Fruit fly (Drosophila melanogaster) whole organism, embryonic: ENCODE data around the gene CG32206.

Experiments
- CG10147 ChIP-seq: fragments of 200-800 bp; sonication (Bioruptor generic); optimal IDR thresholded peaks from 2 replicates; lab custom pipeline; 2019; ENCODE audit warnings: missing biosample characterization, mild to moderate bottlenecking, missing genetic modification characterization, moderate library complexity
- CG1233 ChIP-seq: fragments of 200-800 bp; sonication (Bioruptor generic); optimal IDR thresholded peaks from 4 replicates; lab custom pipeline; 2018; ENCODE audit warnings: missing biosample characterization, mild to moderate bottlenecking, missing genetic modification characterization
- CG13894 ChIP-seq: fragments of 200-800 bp; sonication (Bioruptor generic); optimal IDR thresholded peaks from 3 replicates; lab custom pipeline; 2018; ENCODE audit warnings: missing biosample characterization, mild to moderate bottlenecking, missing genetic modification characterization, moderate library complexity
- CG14965 ChIP-seq: fragments of 200-800 bp; sonication (Bioruptor generic); optimal IDR thresholded peaks from 2 replicates; lab custom pipeline; 2016; ENCODE audit warnings: missing biosample characterization, missing genetic modification characterization, borderline replicate concordance
- CG15073 ChIP-seq: fragments of 200-800 bp; sonication (Bioruptor generic); optimal IDR thresholded peaks from 2 replicates; lab custom pipeline; 2016; ENCODE audit warnings: missing biosample characterization, missing genetic modification characterization
- CG15269 ChIP-seq: fragments of 200-800 bp; sonication (Bioruptor generic); optimal IDR thresholded peaks from 2 replicates; lab custom pipeline; 2018; ENCODE audit warnings: missing biosample characterization, mild to moderate bottlenecking, missing genetic modification characterization, moderate library complexity
- CG16779 ChIP-seq: fragments of 200-800 bp; sonication (Bioruptor generic); IDR thresholded peaks from 2 replicates; pipeline ENCODE4 v1.3.6; 2022; ENCODE audit warnings: missing biosample characterization, missing genetic modification characterization
- CG17186 ChIP-seq: fragments of 200-800 bp; sonication (Bioruptor generic); optimal IDR thresholded peaks from 3 replicates; lab custom pipeline; 2017; ENCODE audit warnings: missing biosample characterization, missing genetic modification reagents, missing genetic modification characterization
- CG17802 ChIP-seq: fragments of 200-800 bp; sonication (Bioruptor generic); optimal IDR thresholded peaks from 2 replicates; lab custom pipeline; 2018; ENCODE audit warnings: missing biosample characterization, mild to moderate bottlenecking, missing genetic modification characterization, moderate library complexity
- CG1832 ChIP-seq: fragments of 200-800 bp; sonication (Bioruptor generic); optimal IDR thresholded peaks from 2 replicates; lab custom pipeline; 2017; ENCODE audit warnings: missing biosample characterization, mild to moderate bottlenecking, missing genetic modification characterization, inconsistent platforms
- CG2889 ChIP-seq: fragments of 200-800 bp; sonication (Bioruptor generic); IDR thresholded peaks from 3 replicates; pipeline ENCODE4 v1.3.6; 2022; ENCODE audit warnings: missing biosample characterization, missing genetic modification characterization
- CG30431 ChIP-seq: fragments of 200-800 bp; sonication (Bioruptor generic); optimal IDR thresholded peaks from 2 replicates; lab custom pipeline; 2017; ENCODE audit warnings: missing biosample characterization, missing genetic modification characterization
- CG34224 ChIP-seq: fragments of 200-800 bp; sonication (Bioruptor generic); IDR thresholded peaks from 3 replicates; pipeline ENCODE4 v1.3.6; 2022; ENCODE audit warnings: missing biosample characterization, missing genetic modification characterization; ENCODE audit not compliant: partially characterized antibody
- CG3995 ChIP-seq: fragments of 200-800 bp; sonication (Bioruptor generic); optimal IDR thresholded peaks from 3 replicates; lab custom pipeline; 2016; ENCODE audit warnings: missing biosample characterization, missing genetic modification characterization
- CG6765 ChIP-seq: fragments of 200-800 bp; sonication (Bioruptor generic); optimal IDR thresholded peaks from 3 replicates; lab custom pipeline; 2017; ENCODE audit warnings: missing biosample characterization, mild to moderate bottlenecking, missing genetic modification characterization
- CG7271 ChIP-seq: fragments of 200-800 bp; sonication (Bioruptor generic); optimal IDR thresholded peaks from 2 replicates; lab custom pipeline; 2018; ENCODE audit warnings: missing biosample characterization, mild to moderate bottlenecking, missing genetic modification characterization, moderate library complexity
- CG7987 ChIP-seq: fragments of 200-800 bp; sonication (Bioruptor generic); optimal IDR thresholded peaks from 2 replicates; lab custom pipeline; 2018; ENCODE audit warnings: missing biosample characterization, mild to moderate bottlenecking, missing genetic modification characterization, moderate library complexity
- CG8290 ChIP-seq, 3 experiments: fragments of 200-800 bp; sonication (Bioruptor generic); optimal IDR thresholded peaks; 2 replicates each; lab custom pipeline; 2016 to 2019; ENCODE audit warnings: missing biosample characterization in 3 of 3, missing genetic modification characterization in 3 of 3, mild to moderate bottlenecking in 2 of 3, moderate library complexity in 1 of 3
- CG8924 ChIP-seq: fragments of 200-800 bp; optimal IDR thresholded peaks from 3 replicates; lab custom pipeline; 2019; ENCODE audit warnings: missing biosample characterization, mild to moderate bottlenecking, missing genetic modification characterization, moderate library complexity
- Deaf1 ChIP-seq: fragments of 200-800 bp; optimal IDR thresholded peaks from 3 replicates; lab custom pipeline; 2019; ENCODE audit warnings: missing biosample characterization, mild to moderate bottlenecking, missing genetic modification characterization, moderate library complexity
- ERR ChIP-seq: fragments of 200-800 bp; sonication (Bioruptor generic); optimal IDR thresholded peaks from 2 replicates; lab custom pipeline; 2016; ENCODE audit warnings: missing biosample characterization, missing genetic modification characterization
- Ets65A ChIP-seq: fragments of 200-800 bp; sonication (Bioruptor generic); peaks from one replicate; lab custom pipeline; 2016; ENCODE audit warnings: missing biosample characterization, missing genetic modification characterization
- Fer3 ChIP-seq: fragments of 200-800 bp; sonication (Bioruptor generic); optimal IDR thresholded peaks from 2 replicates; lab custom pipeline; 2018; ENCODE audit warnings: missing biosample characterization, mild to moderate bottlenecking, missing genetic modification characterization, moderate library complexity
- Hand ChIP-seq: fragments of 200-800 bp; sonication (Bioruptor generic); optimal IDR thresholded peaks from 2 replicates; lab custom pipeline; 2017; ENCODE audit warnings: mild to moderate bottlenecking, missing biosample characterization, missing genetic modification reagents, missing genetic modification characterization
- Kr ChIP-seq: fragments of 200-800 bp; sonication (Bioruptor generic); optimal IDR thresholded peaks from 2 replicates; lab custom pipeline; 2017; ENCODE audit warnings: missing biosample characterization, mild to moderate bottlenecking, missing genetic modification characterization
- Lpt ChIP-seq: fragments of >200 bp; optimal IDR thresholded peaks from 2 replicates; lab custom pipeline; 2018; ENCODE audit warnings: missing biosample characterization, missing genetic modification characterization
- Med ChIP-seq: fragments of 200-800 bp; sonication (Bioruptor generic); peaks from one replicate; lab custom pipeline; 2016; ENCODE audit warnings: missing biosample characterization, missing genetic modification characterization, mild to moderate bottlenecking, inconsistent platforms, moderate library complexity
- Neu2 ChIP-seq: fragments of 200-800 bp; sonication (Bioruptor generic); optimal IDR thresholded peaks from 3 replicates; lab custom pipeline; 2016; ENCODE audit warnings: missing biosample characterization, missing genetic modification characterization, borderline replicate concordance
- Opbp ChIP-seq: fragments of 200-800 bp; sonication (Bioruptor generic); IDR thresholded peaks from 3 replicates; pipeline ENCODE4 v1.3.6; 2022; ENCODE audit warnings: missing biosample characterization, missing genetic modification characterization; ENCODE audit not compliant: partially characterized antibody
- her ChIP-seq: fragments of 200-800 bp; sonication (Bioruptor generic); optimal IDR thresholded peaks from 2 replicates; lab custom pipeline; 2016; ENCODE audit warnings: missing biosample characterization, missing genetic modification characterization
- hth ChIP-seq: fragments of >200 bp; optimal IDR thresholded peaks from 2 replicates; lab custom pipeline; 2017; ENCODE audit warnings: inconsistent platforms
- mld ChIP-seq: fragments of 200-800 bp; sonication (Bioruptor generic); IDR thresholded peaks from 3 replicates; pipeline ENCODE4 v1.3.6; 2022; ENCODE audit warnings: missing biosample characterization, missing genetic modification characterization; ENCODE audit not compliant: partially characterized antibody
- oc ChIP-seq: fragments of 200-800 bp; sonication (Bioruptor generic); optimal IDR thresholded peaks from 2 replicates; lab custom pipeline; 2018; ENCODE audit warnings: missing biosample characterization, mild to moderate bottlenecking, missing genetic modification characterization, moderate library complexity
- sr ChIP-seq: fragments of 200-800 bp; sonication (Bioruptor generic); IDR thresholded peaks from 3 replicates; pipeline ENCODE4 v1.3.6; 2022; ENCODE audit warnings: missing biosample characterization, missing genetic modification characterization
- twi ChIP-seq: fragments of 200-800 bp; optimal IDR thresholded peaks from 2 replicates; lab custom pipeline; 2019; ENCODE audit warnings: missing biosample characterization, mild to moderate bottlenecking, missing genetic modification characterization, moderate library complexity

Gene CG32206

dm6 chr3L:19292440-19293175 lies 120.1 kb downstream of the CG32206 start, which contains the start of gene Gbs-76A (continued):
- TF ChIP-seq oc (tag; lab: Kevin White, UChicago) = peak; percentile 89
- peak; percentile 85 for TF ChIP-seq CG6765
- peak; percentile 87 for TF ChIP-seq CG10147
- no peak for TF ChIP-seq CG3995 (GFP tag; lab: Kevin White, UChicago)
- TF ChIP-seq Hand (GFP tag; lab: Kevin White, UChicago) = peak; percentile 82
- TF ChIP-seq, all 482 proteins: peak for 290

dm6 chr3L:19291465-19292413 lies 121.0 kb downstream of the CG32206 start:
- TF ChIP-seq hth (lab: Kevin White, UChicago) = no peak
- TF ChIP-seq Fer3 (tag; lab: Kevin White, UChicago) = no peak
- TF ChIP-seq CG2889 (GFP tag; lab: Robert Waterston, UW) = no peak
- TF ChIP-seq Kr (GFP tag; lab: Kevin White, UChicago) = no peak
- peak; percentile 35 for TF ChIP-seq Ets65A (GFP tag; lab: Kevin White, UChicago)
- no peak for TF ChIP-seq CG1233 (GFP tag; lab: Kevin White, UChicago)
- no peak for TF ChIP-seq Neu2 (GFP tag; lab: Kevin White, UChicago)
- TF ChIP-seq CG15073 (GFP tag; lab: Kevin White, UChicago) = no peak
- no peak for TF ChIP-seq CG1832 (GFP tag; lab: Kevin White, UChicago)
- TF ChIP-seq CG7987 = no peak
- 0 out of 3 replicates have a peak, but pooled peaks have one; percentile 32 for TF ChIP-seq mld (GFP tag; lab: Robert Waterston, UW)
- TF ChIP-seq twi (tag; lab: Kevin White, UChicago) = no peak
- peak; percentile 78 for TF ChIP-seq CG13894 (tag; lab: Kevin White, UChicago)
- TF ChIP-seq CG17186 = no peak
- no peak for TF ChIP-seq her (GFP tag; lab: Kevin White, UChicago)
- no peak for TF ChIP-seq CG7271 (tag; lab: Kevin White, UChicago)
- TF ChIP-seq Deaf1 (tag; lab: Kevin White, UChicago) = peak; percentile 7
- TF ChIP-seq CG34224 (GFP tag; lab: Robert Waterston, UW) = no peak
- no peak for TF ChIP-seq Opbp (GFP tag; lab: Robert Waterston, UW)
- TF ChIP-seq CG8290 (GFP tag; optimal IDR thresholded peaks at IDR 0.05; lab: Kevin White, UChicago) = no peak
- TF ChIP-seq CG8290 (tag; optimal IDR thresholded peaks at IDR 0.05; lab: Kevin White, UChicago) = no peak
- no peak for TF ChIP-seq CG17802 (tag; lab: Kevin White, UChicago)
- TF ChIP-seq Lpt = no peak
- peak; percentile 49 for TF ChIP-seq sr (GFP tag; lab: Robert Waterston, UW)
- TF ChIP-seq CG14965 = no peak
- peak; percentile 72 for TF ChIP-seq Med (GFP tag; lab: Kevin White, UChicago)
- TF ChIP-seq CG30431 = no peak
- TF ChIP-seq CG16779 (GFP tag; lab: Robert Waterston, UW) = no peak
- peak; percentile 95 for TF ChIP-seq ERR (GFP tag; lab: Kevin White, UChicago)
- TF ChIP-seq CG15269 (tag; lab: Kevin White, UChicago) = no peak
- TF ChIP-seq CG8924 = no peak
